Worm (Caenorhabditis elegans): ENCODE data around the gene cwp-3.

DNA sequence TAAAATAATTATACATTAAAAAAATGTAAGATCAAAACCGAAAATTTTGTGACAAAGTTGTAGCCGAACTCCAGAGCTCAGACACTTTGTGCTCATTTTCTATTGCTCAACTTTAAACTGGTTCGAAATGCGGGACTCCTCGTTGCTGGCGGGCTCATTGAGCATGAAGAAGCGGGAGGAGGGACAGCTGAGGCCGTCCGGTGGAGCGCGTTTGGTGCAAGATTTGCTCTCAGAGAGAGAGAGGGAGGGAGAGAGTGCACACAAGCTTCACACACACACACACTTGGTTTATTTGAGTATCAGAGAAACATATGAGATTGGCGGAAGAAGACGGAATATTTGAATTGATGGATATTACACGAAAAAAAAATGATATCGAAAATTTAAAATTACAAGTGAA, 32.0 kb upstream of the cwp-3 start:
- TF ChIP-seq flt-1 (GFP tag; IDR thresholded peaks at IDR 0.05) (peak; percentile 46; the same call in 1 of the 2 replicates), med-1 (GFP tag; optimal IDR thresholded peaks at IDR 0.05; ENCODE audit: insufficient read depth) (no peak), cog-1 (tag; optimal IDR thresholded peaks at IDR 0.05) (peak; percentile 58), ref-1 (GFP tag; conservative IDR thresholded peaks at IDR 0.05) (no peak), ztf-29 (GFP tag; IDR thresholded peaks at IDR 0.05) (no peak), T22C8.4 (GFP tag; IDR thresholded peaks at IDR 0.05) (no peak)
